Worm (Caenorhabditis elegans) whole organism, early embryonic: ENCODE data around the gene ima-3.
"Not testable (repeated sequence)": the region's sequence is repeated elsewhere in the genome, so short reads cannot be mapped to it uniquely, and the experiment has no call there.

Experiments used
- B0310.2 ChIP-seq: sonication (generic microtip); optimal IDR thresholded peaks from 2 replicates; lab custom pipeline; 2016; ENCODE audit warnings: mild to moderate bottlenecking, missing genetic modification characterization, missing compliant biosample characterization
- F13C5.2 ChIP-seq: sonication (generic microtip); optimal IDR thresholded peaks from 2 replicates; lab custom pipeline; 2017; ENCODE audit warnings: mild to moderate bottlenecking, missing genetic modification characterization, inconsistent platforms, missing compliant biosample characterization
- aly-1 ChIP-seq: sonication (generic microtip); optimal IDR thresholded peaks from 2 replicates; lab custom pipeline; 2016; ENCODE audit warnings: missing genetic modification characterization, missing compliant biosample characterization
- ama-1 ChIP-seq: fragments of 150-350 bp; optimal IDR thresholded peaks from 2 replicates; lab custom pipeline; 2014
- flt-1 ChIP-seq: fragments of 200-800 bp; sonication (Bioruptor generic); IDR thresholded peaks from 2 replicates; pipeline ENCODE4 v1.3.6; 2022; ENCODE audit warnings: missing genetic modification characterization, missing compliant biosample characterization
- hmg-4 ChIP-seq: fragments of 200-800 bp; sonication (Bioruptor generic); optimal IDR thresholded peaks from 2 replicates; lab custom pipeline; 2018; ENCODE audit warnings: mild to moderate bottlenecking, missing genetic modification characterization, missing compliant biosample characterization
- tbx-11 ChIP-seq: fragments of 200-800 bp; sonication (Bioruptor generic); IDR thresholded peaks from 2 replicates; pipeline ENCODE4 v1.3.6; 2022; ENCODE audit warnings: missing genetic modification characterization, missing compliant biosample characterization
- tra-4 ChIP-seq: sonication (generic microtip); optimal IDR thresholded peaks from 2 replicates; lab custom pipeline; 2017; ENCODE audit warnings: missing genetic modification characterization, missing compliant biosample characterization

DNA sequence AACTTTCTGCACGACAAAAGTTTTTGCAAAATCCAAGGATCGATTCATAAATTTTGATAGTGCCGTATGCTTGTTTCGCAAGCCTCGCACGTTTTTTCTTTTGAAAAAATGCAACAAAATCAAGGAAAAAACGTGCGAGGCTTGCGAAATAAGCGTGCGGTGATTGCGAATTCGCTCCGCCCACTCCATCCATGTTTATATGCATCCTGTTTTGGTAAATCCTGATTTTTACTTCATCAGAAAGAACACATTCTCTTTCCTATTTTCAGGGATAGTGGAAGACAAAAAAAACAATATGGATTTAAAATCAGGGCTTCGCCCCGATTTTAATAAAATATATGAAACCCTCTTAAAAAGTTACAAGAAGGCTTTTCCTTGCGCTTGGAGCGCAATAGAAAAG, 2.4 kb upstream of the ima-3 start, which contains the start of gene F32E10.9:
- not testable (repeated sequence) for TF ChIP-seq flt-1 (GFP tag; lab: Robert Waterston, UW); ama-1 (lab: Kevin White, UChicago); tbx-11 (GFP tag; lab: Robert Waterston, UW); aly-1 (tag; lab: Kevin White, UChicago); tra-4; hmg-4 (GFP tag; lab: Kevin White, UChicago); B0310.2; F13C5.2 (tag; lab: Kevin White, UChicago)
